Fruit fly (Drosophila melanogaster): ENCODE measurements around the gene CG9231.

The CG9231 gene

DNA sequence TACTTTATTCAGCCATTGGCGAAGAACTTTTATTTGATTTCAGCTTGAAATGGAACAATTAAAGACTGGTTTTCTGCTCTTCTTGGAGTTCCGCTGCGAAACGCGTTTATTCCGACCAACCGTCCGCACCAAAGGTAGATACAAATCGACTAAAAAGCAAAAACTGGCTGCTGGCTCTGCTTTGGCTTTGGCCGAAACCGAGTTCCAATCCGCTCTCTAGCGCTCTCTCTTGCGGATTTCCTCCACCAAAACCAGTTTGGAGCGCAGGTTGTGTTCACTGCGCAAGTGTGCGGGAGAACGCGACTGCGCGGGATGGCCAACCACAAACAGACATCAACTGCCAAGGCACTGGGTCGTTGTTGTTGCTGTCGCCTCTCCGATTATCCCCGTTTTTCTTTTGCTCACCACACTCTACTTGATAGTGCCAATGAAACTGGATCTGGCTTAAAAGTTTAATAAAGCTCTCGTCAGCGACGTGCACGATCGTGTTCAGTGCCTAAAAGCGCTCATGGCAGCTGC, 49.7 kb upstream of the CG9231 start, which contains the start of gene wnd (continued):
- no peak for TF ChIP-seq hkb (optimal IDR thresholded peaks at IDR 0.05)
- peak; percentile 47; the same call in 1 of the 2 replicates for TF ChIP-seq hkb (GFP tag; IDR thresholded peaks at IDR 0.05)
- TF ChIP-seq her (GFP tag; optimal IDR thresholded peaks at IDR 0.05) = no peak
- TF ChIP-seq cwo (GFP tag; optimal IDR thresholded peaks at IDR 0.05) = no peak
- TF ChIP-seq CG7357 (GFP tag; IDR thresholded peaks at IDR 0.05) = no peak
- peak; percentile 0 for TF ChIP-seq CG10543 (GFP tag; optimal IDR thresholded peaks at IDR 0.05)
- peak; percentile 47; the same call in 1 of the 2 replicates for TF ChIP-seq vvl (GFP tag; IDR thresholded peaks at IDR 0.05)
- TF ChIP-seq ewg (GFP tag; optimal IDR thresholded peaks at IDR 0.05) = peak; percentile 99
- TF ChIP-seq CG8924 (tag; optimal IDR thresholded peaks at IDR 0.05) = peak; percentile 25
- no peak for TF ChIP-seq CG4820 (GFP tag; optimal IDR thresholded peaks at IDR 0.05)
- peak; percentile 48 for TF ChIP-seq Med (GFP tag)
- no peak for TF ChIP-seq pfk (GFP tag; optimal IDR thresholded peaks at IDR 0.05)
- no peak for TF ChIP-seq CG12659 (GFP tag; optimal IDR thresholded peaks at IDR 0.05)
- no peak for TF ChIP-seq toy (GFP tag; IDR thresholded peaks at IDR 0.05)
- no peak for TF ChIP-seq CG15011 (GFP tag; optimal IDR thresholded peaks at IDR 0.05)
- TF ChIP-seq bbx (GFP tag; IDR thresholded peaks at IDR 0.05; ENCODE audit: partially characterized antibody) = peak; percentile 54; the same call in 1 of the 2 replicates
- TF ChIP-seq aop (GFP tag; IDR thresholded peaks at IDR 0.05) = no peak
- 0 out of 4 replicates have a peak, but pooled peaks have one; percentile 36 for TF ChIP-seq Dll (GFP tag; IDR thresholded peaks at IDR 0.05; ENCODE audit: partially characterized antibody)
- TF ChIP-seq TFAM (GFP tag; optimal IDR thresholded peaks at IDR 0.05) = no peak
- TF ChIP-seq mld (GFP tag; IDR thresholded peaks at IDR 0.05; ENCODE audit: partially characterized antibody) = no peak
- peak; percentile 44; the same call in 1 of the 2 replicates for TF ChIP-seq CG32532 (GFP tag; IDR thresholded peaks at IDR 0.05)
- no peak for TF ChIP-seq Atf3 (GFP tag; optimal IDR thresholded peaks at IDR 0.05)
- TF ChIP-seq Nf-YC (tag; optimal IDR thresholded peaks at IDR 0.05) = peak; percentile 74
- no peak for TF ChIP-seq Dip3 (GFP tag; optimal IDR thresholded peaks at IDR 0.05)
- TF ChIP-seq pros (GFP tag; optimal IDR thresholded peaks at IDR 0.05) = peak; percentile 53
- peak; percentile 17; the same call in 1 of the 2 replicates for TF ChIP-seq CG16779 (GFP tag; IDR thresholded peaks at IDR 0.05)
- TF ChIP-seq Six4 (GFP tag; optimal IDR thresholded peaks at IDR 0.05) = no peak
- no peak for TF ChIP-seq CG11723 (GFP tag; optimal IDR thresholded peaks at IDR 0.05)
- no peak for TF ChIP-seq bowl (GFP tag; IDR thresholded peaks at IDR 0.05)
- peak; percentile 60 for TF ChIP-seq cg (GFP tag; optimal IDR thresholded peaks at IDR 0.05)
- peak; percentile 1 for TF ChIP-seq CG2712 (tag; optimal IDR thresholded peaks at IDR 0.05)
- no peak for TF ChIP-seq NFAT (GFP tag; IDR thresholded peaks at IDR 0.05)
- peak; percentile 90 for TF ChIP-seq CG4360 (GFP tag; IDR thresholded peaks at IDR 0.05)
- no peak for TF ChIP-seq YL-1 (GFP tag; optimal IDR thresholded peaks at IDR 0.05)
- no peak for TF ChIP-seq dmrt11E (tag; optimal IDR thresholded peaks at IDR 0.05)
- TF ChIP-seq stc (GFP tag; IDR thresholded peaks at IDR 0.05) = peak; percentile 32; the same call in 1 of the 2 replicates
- no peak for TF ChIP-seq CG6654 (GFP tag; optimal IDR thresholded peaks at IDR 0.05)
- peak; percentile 82; the same call in 1 of the 2 replicates for TF ChIP-seq seq (GFP tag; IDR thresholded peaks at IDR 0.05)
- peak; percentile 63 for TF ChIP-seq CG17385 (GFP tag; optimal IDR thresholded peaks at IDR 0.05)
- TF ChIP-seq hbn (GFP tag; IDR thresholded peaks at IDR 0.05; ENCODE audit: partially characterized antibody) = peak; percentile 41; the same call in 1 of the 2 replicates
- no peak for TF ChIP-seq CG34376 (GFP tag; optimal IDR thresholded peaks at IDR 0.05)
- peak; percentile 65; the same call in 1 of the 3 replicates for TF ChIP-seq CG34224 (GFP tag; IDR thresholded peaks at IDR 0.05; ENCODE audit: partially characterized antibody)
- peak; percentile 26 for TF ChIP-seq B-H2 (GFP tag; optimal IDR thresholded peaks at IDR 0.05)
- TF ChIP-seq CG5953 (GFP tag; IDR thresholded peaks at IDR 0.05) = no peak
- no peak for TF ChIP-seq CG4854 (GFP tag; optimal IDR thresholded peaks at IDR 0.05)
- TF ChIP-seq Ssrp (tag; optimal IDR thresholded peaks at IDR 0.05) = no peak
- peak; percentile 83; the same call in 1 of the 2 replicates for TF ChIP-seq onecut (GFP tag; IDR thresholded peaks at IDR 0.05)
- TF ChIP-seq knrl (GFP tag; IDR thresholded peaks at IDR 0.05; ENCODE audit: partially characterized antibody) = no peak
- peak; percentile 100 for TF ChIP-seq p53 (GFP tag; optimal IDR thresholded peaks at IDR 0.05)
- no peak for TF ChIP-seq CG11696 (GFP tag; IDR thresholded peaks at IDR 0.05)

Data from whole organism, embryonic.